Worm (Caenorhabditis elegans) whole organism, L4 larva: ENCODE results near the gene ptb-1.

ENCODE experiments used
- F49E8.2 ChIP-seq: sonication (generic microtip); optimal IDR thresholded peaks from 2 replicates; lab custom pipeline; 2016; ENCODE audit warnings: missing compliant biosample characterization, mild to moderate bottlenecking, missing genetic modification characterization, borderline replicate concordance
- T20F7.1 ChIP-seq: fragments of 200-800 bp; sonication (Bioruptor generic); optimal IDR thresholded peaks from 2 replicates; lab custom pipeline; 2018; ENCODE audit warnings: mild to moderate bottlenecking, missing genetic modification characterization, missing compliant biosample characterization
- T26A8.4 ChIP-seq: fragments of 200-800 bp; sonication (Bioruptor generic); IDR thresholded peaks from 2 replicates; pipeline ENCODE4 v1.3.6; 2022; ENCODE audit warnings: missing genetic modification characterization, missing compliant biosample characterization
- Y105C5A.15 ChIP-seq: fragments of 200-800 bp; sonication (Bioruptor generic); IDR thresholded peaks from 2 replicates; pipeline ENCODE4 v1.3.6; 2022; ENCODE audit warnings: missing genetic modification characterization, missing compliant biosample characterization
- aha-1 ChIP-seq: fragments of 150-350 bp; peaks from one replicate; lab custom pipeline; 2014; ENCODE audit warnings: missing biosample characterization, missing genetic modification characterization
- attf-4 ChIP-seq: sonication (generic microtip); optimal IDR thresholded peaks from 3 replicates; lab custom pipeline; 2017; ENCODE audit warnings: missing biosample characterization, missing genetic modification characterization
- ceh-62 ChIP-seq: sonication (generic microtip); optimal IDR thresholded peaks from 2 replicates; lab custom pipeline; 2017; ENCODE audit warnings: missing biosample characterization, missing genetic modification characterization
- ceh-82 ChIP-seq: sonication (generic microtip); optimal IDR thresholded peaks from 2 replicates; lab custom pipeline; 2017; ENCODE audit warnings: missing biosample characterization, missing genetic modification characterization
- cey-2 ChIP-seq: sonication (generic microtip); optimal IDR thresholded peaks from 3 replicates; lab custom pipeline; 2017; ENCODE audit warnings: missing genetic modification characterization, mild to moderate bottlenecking, missing compliant biosample characterization, antibody characterized with exemption, borderline replicate concordance; ENCODE audit not compliant: insufficient read depth
- ctbp-1 ChIP-seq: fragments of 200-800 bp; sonication (Bioruptor generic); IDR thresholded peaks from 2 replicates; pipeline ENCODE4 v1.3.6; 2022; ENCODE audit warnings: missing genetic modification reagents, missing genetic modification characterization, missing compliant biosample characterization
- daf-12 ChIP-seq: fragments of 150-350 bp; optimal IDR thresholded peaks from 2 replicates; lab custom pipeline; 2014; ENCODE audit warnings: missing biosample characterization, missing genetic modification reagents, missing genetic modification characterization
- daf-19 ChIP-seq: fragments of 200-800 bp; sonication (Bioruptor generic); conservative IDR thresholded peaks from 2 replicates; pipeline ENCODE4 v1.3.6; 2022; ENCODE audit warnings: missing genetic modification characterization, missing compliant biosample characterization
- daf-8 ChIP-seq: fragments of 200-800 bp; sonication (Bioruptor generic); IDR thresholded peaks from 2 replicates; pipeline ENCODE4 v1.3.6; 2022; ENCODE audit warnings: missing genetic modification characterization, missing compliant biosample characterization
- dmd-8 ChIP-seq: fragments of 200-800 bp; sonication (Bioruptor generic); IDR thresholded peaks from 2 replicates; pipeline ENCODE4 v1.3.6; 2022; ENCODE audit warnings: missing genetic modification characterization, missing compliant biosample characterization
- dpl-1 ChIP-seq: fragments of 150-350 bp; optimal IDR thresholded peaks from 2 replicates; lab custom pipeline; 2014; ENCODE audit warnings: missing biosample characterization, missing genetic modification reagents, missing genetic modification characterization
- fos-1 ChIP-seq: fragments of 150-350 bp; optimal IDR thresholded peaks from 2 replicates; lab custom pipeline; 2014; ENCODE audit warnings: missing biosample characterization, missing genetic modification characterization
- hlh-11 ChIP-seq: fragments of 200-800 bp; sonication (Bioruptor generic); optimal IDR thresholded peaks from 2 replicates; lab custom pipeline; 2018; ENCODE audit warnings: mild to moderate bottlenecking, missing genetic modification characterization, missing compliant biosample characterization
- jun-1 ChIP-seq: fragments of 150-350 bp; optimal IDR thresholded peaks from 2 replicates; lab custom pipeline; 2014; ENCODE audit warnings: missing biosample characterization, missing genetic modification reagents, missing genetic modification characterization
- lin-13 ChIP-seq: fragments of 150-350 bp; optimal IDR thresholded peaks from 2 replicates; lab custom pipeline; 2014; ENCODE audit warnings: missing biosample characterization, missing genetic modification reagents, missing genetic modification characterization
- lin-15B ChIP-seq: fragments of 150-350 bp; sonication (generic microtip); optimal IDR thresholded peaks from 3 replicates; lab custom pipeline; 2014; ENCODE audit warnings: missing biosample characterization, missing genetic modification characterization
- mdl-1 ChIP-seq, 2 experiments: fragments of 150-350 bp in 1 of 2; sonication (generic microtip) in 1 of 2; optimal IDR thresholded peaks; 2 replicates each; lab custom pipeline; 2014 to 2017; ENCODE audit warnings: missing biosample characterization in 2 of 2, missing genetic modification characterization in 2 of 2
- mes-2 ChIP-seq: sonication (generic microtip); optimal IDR thresholded peaks from 2 replicates; lab custom pipeline; 2016; ENCODE audit warnings: missing genotype, mild to moderate bottlenecking, missing genetic modification characterization, missing compliant biosample characterization; ENCODE audit not compliant: poor library complexity, severe bottlenecking
- mxl-2 ChIP-seq: fragments of 200-800 bp; sonication (Bioruptor generic); conservative IDR thresholded peaks from 2 replicates; pipeline ENCODE4 v1.3.6; 2022; ENCODE audit warnings: missing genetic modification reagents, missing genetic modification characterization, missing compliant biosample characterization
- nhr-102 ChIP-seq: sonication (generic microtip); optimal IDR thresholded peaks from 2 replicates; lab custom pipeline; 2016; ENCODE audit warnings: mild to moderate bottlenecking, missing genetic modification characterization, moderate library complexity, missing compliant biosample characterization
- nhr-28 ChIP-seq: fragments of 150-350 bp; optimal IDR thresholded peaks from 2 replicates; lab custom pipeline; 2014; ENCODE audit warnings: missing biosample characterization, missing genetic modification characterization
- nhr-41 ChIP-seq: fragments of 200-800 bp; sonication (Bioruptor generic); IDR thresholded peaks from 2 replicates; pipeline ENCODE4 v1.3.6; 2022; ENCODE audit warnings: missing genetic modification reagents, missing genetic modification characterization, missing compliant biosample characterization
- php-3 ChIP-seq: fragments of 200-800 bp; sonication (Bioruptor generic); IDR thresholded peaks from 2 replicates; pipeline ENCODE4 v1.3.6; 2022; ENCODE audit warnings: missing genetic modification reagents, missing genetic modification characterization, missing compliant biosample characterization
- sdz-12 ChIP-seq: fragments of 200-800 bp; sonication (Bioruptor generic); optimal IDR thresholded peaks from 2 replicates; lab custom pipeline; 2018; ENCODE audit warnings: mild to moderate bottlenecking, missing genetic modification characterization, missing compliant biosample characterization
- snpc-4 ChIP-seq: fragments of 150-350 bp; optimal IDR thresholded peaks from 2 replicates; lab custom pipeline; 2014; ENCODE audit warnings: missing biosample characterization, missing genetic modification characterization
- tag-97 ChIP-seq: fragments of 200-800 bp; sonication (Bioruptor generic); IDR thresholded peaks from 2 replicates; pipeline ENCODE4 v1.3.6; 2022; ENCODE audit warnings: missing genetic modification characterization, missing compliant biosample characterization
- tra-1 ChIP-seq: fragments of 200-800 bp; sonication (Bioruptor generic); IDR thresholded peaks from 2 replicates; pipeline ENCODE4 v1.3.6; 2022; ENCODE audit warnings: missing genetic modification reagents, missing genetic modification characterization, missing compliant biosample characterization
- unc-130 ChIP-seq: sonication (generic microtip); optimal IDR thresholded peaks from 2 replicates; lab custom pipeline; 2016; ENCODE audit warnings: missing genetic modification reagents, missing genetic modification characterization, missing compliant biosample characterization
- unc-62 ChIP-seq, 3 experiments: fragments of 150-350 bp in 1 of 3; sonication (generic microtip); optimal IDR thresholded peaks in 2 of 3; peaks in 1 of 3; 1 replicate in 1 of 3; 2 replicates in 2 of 3; lab custom pipeline; 2014 to 2017; ENCODE audit warnings: missing biosample characterization in 3 of 3, missing genetic modification characterization in 3 of 3, missing genetic modification reagents in 3 of 3, missing genotype in 1 of 3
- zfp-2 ChIP-seq: sonication (generic microtip); optimal IDR thresholded peaks from 2 replicates; lab custom pipeline; 2016; ENCODE audit warnings: mild to moderate bottlenecking, missing genetic modification characterization, missing compliant biosample characterization

The ptb-1 gene

ce11 chrII:10707439-10708096, 32.2 kb downstream of the ptb-1 start (continued):
- TF ChIP-seq daf-19 (GFP tag; lab: Robert Waterston, UW) (no peak), cey-2 (tag; lab: Kevin White, UChicago) (no peak), lin-13 (GFP tag; lab: Kevin White, UChicago) (no peak), daf-8 (0 out of 2 replicates have a peak, but pooled peaks have one; percentile 30), daf-12 (tag; lab: Kevin White, UChicago) (no peak), snpc-4 (tag; lab: Kevin White, UChicago) (no peak)

ce11 chrII:10708660-10709059, 33.3 kb downstream of the ptb-1 start, which contains the start of gene bli-1:
TSS of gene bli-1 (plus strand) at chrII:10708960.
- TF ChIP-seq sdz-12 (GFP tag; lab: Kevin White, UChicago) (no peak), aha-1 (tag; lab: Kevin White, UChicago) (peak; percentile 29), unc-62 (GFP tag; optimal IDR thresholded peaks at IDR 0.05 in 1 of 2; lab: Kevin White, UChicago) (peak in 1 of 2 experiments; percentile 23), unc-62 (tag; optimal IDR thresholded peaks at IDR 0.05; lab: Kevin White, UChicago) (no peak)

ce11 chrII:10714262-10714933, 39.0 kb downstream of the ptb-1 start, which contains the start of the genes dph-2 and C09G5.7:
TSS of gene dph-2 (minus strand) at chrII:10714297.
TSS of gene C09G5.7 (plus strand) at chrII:10714883.
- no peak for TF ChIP-seq tag-97 (GFP tag; lab: Robert Waterston, UW)
- TF ChIP-seq T20F7.1 (GFP tag; lab: Kevin White, UChicago), result no peak
- peak in 1 of 2 experiments; percentile 80 for TF ChIP-seq unc-62 (GFP tag; optimal IDR thresholded peaks at IDR 0.05 in 1 of 2; lab: Kevin White, UChicago)
- TF ChIP-seq unc-62 (tag; optimal IDR thresholded peaks at IDR 0.05; lab: Kevin White, UChicago), result no peak
- TF ChIP-seq daf-12 (tag; lab: Kevin White, UChicago), result no peak
- TF ChIP-seq mes-2 (tag; lab: Kevin White, UChicago), result peak; percentile 89
- no peak for TF ChIP-seq nhr-41 (GFP tag; lab: Robert Waterston, UW)
- TF ChIP-seq daf-8, result no peak
- peak; percentile 53 for TF ChIP-seq unc-130
- TF ChIP-seq hlh-11 (tag; lab: Kevin White, UChicago), result no peak
- TF ChIP-seq dpl-1 (GFP tag; lab: Kevin White, UChicago), result peak; percentile 85
- no peak for TF ChIP-seq Y105C5A.15
- TF ChIP-seq jun-1, result no peak
- no peak for TF ChIP-seq nhr-28 (tag; lab: Kevin White, UChicago)
- no peak for TF ChIP-seq tra-1 (GFP tag; lab: Robert Waterston, UW)
- no peak for TF ChIP-seq attf-4 (tag; lab: Kevin White, UChicago)
- TF ChIP-seq lin-15B, result no peak
- no peak for TF ChIP-seq fos-1
- no peak for TF ChIP-seq mdl-1 (tag; optimal IDR thresholded peaks at IDR 0.05; lab: Kevin White, UChicago)
- no peak for TF ChIP-seq T26A8.4
- no peak for TF ChIP-seq F49E8.2 (tag; lab: Kevin White, UChicago)
- no peak for TF ChIP-seq zfp-2
- TF ChIP-seq ceh-82 (tag; lab: Kevin White, UChicago), result no peak
- TF ChIP-seq snpc-4 (tag; lab: Kevin White, UChicago), result no peak
- TF ChIP-seq ctbp-1 (GFP tag; lab: Robert Waterston, UW), result no peak
- TF ChIP-seq nhr-102 (tag; lab: Kevin White, UChicago), result no peak
- TF ChIP-seq mxl-2 (GFP tag; lab: Robert Waterston, UW), result no peak
- TF ChIP-seq php-3 (GFP tag; lab: Robert Waterston, UW), result no peak
- TF ChIP-seq, all 104 proteins: peak for 4

ce11 chrII:10717124-10717523, 41.7 kb downstream of the ptb-1 start, which contains the start of gene C09G5.13:
TSS of gene C09G5.13 (plus strand) at chrII:10717424.
- TF ChIP-seq ceh-62 (tag; lab: Kevin White, UChicago) (no peak), unc-62 (GFP tag; optimal IDR thresholded peaks at IDR 0.05 in 1 of 2; lab: Kevin White, UChicago) (peak in 1 of 2 experiments; percentile 22), unc-62 (tag; optimal IDR thresholded peaks at IDR 0.05; lab: Kevin White, UChicago) (no peak), dmd-8 (no peak)
